Fruit fly (Drosophila melanogaster) whole organism: ENCODE measurements around the gene CG13050.

Experiments used
- CG8478 ChIP-seq: fragments of >200 bp; optimal IDR thresholded peaks from 2 replicates; lab custom pipeline; 2018; ENCODE audit warnings: inconsistent platforms
- Dll ChIP-seq: fragments of >200 bp; optimal IDR thresholded peaks from 2 replicates; lab custom pipeline; 2017
- EcR ChIP-seq, 2 experiments: fragments of >200 bp; optimal IDR thresholded peaks; 2 replicates each; lab custom pipeline; 2017; ENCODE audit warnings: missing biosample characterization in 2 of 2, missing genetic modification characterization in 2 of 2, missing genetic modification reagents in 2 of 2
- pan ChIP-seq: fragments of >200 bp; optimal IDR thresholded peaks from 2 replicates; lab custom pipeline; 2017
- psq ChIP-seq: fragments of >200 bp; optimal IDR thresholded peaks from 2 replicates; lab custom pipeline; 2017
- usp ChIP-seq: fragments of >200 bp; optimal IDR thresholded peaks from 2 replicates; lab custom pipeline; 2017; ENCODE audit warnings: missing biosample characterization, missing genetic modification characterization, mixed read lengths

CG13050 gene

dm6 chr3L:16283821-16284220, 4.8 kb upstream of the CG13050 start, which contains the start of gene CG13048:
Gene CG13048, minus strand, starts transcription at chr3L:16283921.
- no peak for TF ChIP-seq Dll (lab: Kevin White, UChicago)
- TF ChIP-seq psq, result no peak
- TF ChIP-seq usp (GFP tag; lab: Kevin White, UChicago), result no peak
- TF ChIP-seq CG8478 (lab: Kevin White, UChicago), result no peak
- TF ChIP-seq EcR (GFP tag; optimal IDR thresholded peaks at IDR 0.05; lab: Kevin White, UChicago), result no peak
- TF ChIP-seq pan (lab: Kevin White, UChicago), result no peak

DNA sequence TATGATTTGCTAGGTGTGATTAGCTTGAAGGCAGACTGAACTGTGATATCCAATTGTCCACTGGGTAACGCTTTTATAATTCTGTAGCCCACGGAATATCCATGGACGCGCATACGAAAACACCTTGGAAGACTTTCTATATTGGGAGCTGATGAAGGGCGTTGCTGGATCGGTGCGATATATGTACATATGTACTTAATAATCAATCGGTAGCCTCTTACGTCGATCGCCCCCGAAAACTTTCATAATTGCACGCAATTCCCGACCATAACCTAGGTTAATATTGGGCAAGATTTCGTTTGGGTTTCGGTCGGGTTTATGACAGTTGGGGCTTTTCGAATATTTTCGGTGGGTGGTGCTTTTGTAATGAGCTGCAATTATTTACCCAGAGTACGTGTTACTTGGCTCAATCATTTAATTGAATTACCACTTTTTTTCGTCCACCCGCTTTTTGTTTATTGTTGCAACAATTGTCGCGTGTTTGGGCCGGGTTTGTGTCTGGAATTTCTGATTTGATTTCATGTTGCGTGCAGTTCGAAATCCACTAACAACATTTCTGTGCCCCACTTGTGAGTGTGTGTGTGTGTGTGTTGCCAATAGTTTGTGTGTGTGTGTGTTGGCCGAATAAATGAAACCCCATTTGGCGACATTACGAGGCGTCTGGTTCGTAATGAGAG, 2.9 kb upstream of the CG13050 start, which contains the start of gene CG13049:
Gene CG13049 (minus strand): TSS at position 51 of the 677 bp plus-strand sequence.
- TF ChIP-seq usp (GFP tag; lab: Kevin White, UChicago) (no peak), EcR (GFP tag; optimal IDR thresholded peaks at IDR 0.05; lab: Kevin White, UChicago) (no peak), CG8478 (lab: Kevin White, UChicago) (no peak), psq (no peak), Dll (lab: Kevin White, UChicago) (no peak)

dm6 chr3L:16279987-16280454, 950 bp upstream of the CG13050 start, which contains the start of gene CG13064:
Gene CG13064, plus strand, starts transcription at chr3L:16280404.
- TF ChIP-seq Dll (lab: Kevin White, UChicago), result no peak
- TF ChIP-seq usp (GFP tag; lab: Kevin White, UChicago), result no peak
- TF ChIP-seq EcR (GFP tag; optimal IDR thresholded peaks at IDR 0.05; lab: Kevin White, UChicago), result peak in 1 of 2 experiments; percentile 54

dm6 chr3L:16277135-16277534, 1.9 kb downstream of the CG13050 start, which contains the start of gene CG13065:
Gene CG13065, plus strand, starts transcription at chr3L:16277435.
- no peak for TF ChIP-seq CG8478 (lab: Kevin White, UChicago)
- no peak for TF ChIP-seq Dll (lab: Kevin White, UChicago)
- TF ChIP-seq pan (lab: Kevin White, UChicago), result no peak
- no peak for TF ChIP-seq EcR (GFP tag; optimal IDR thresholded peaks at IDR 0.05; lab: Kevin White, UChicago)
- no peak for TF ChIP-seq usp (GFP tag; lab: Kevin White, UChicago)
- no peak for TF ChIP-seq psq

- TF ChIP-seq Dll (lab: Kevin White, UChicago) (no peak), EcR (GFP tag; optimal IDR thresholded peaks at IDR 0.05; lab: Kevin White, UChicago) (peak in 1 of 2 experiments; percentile 71), psq (no peak)
These were observed 3.6 kb downstream of the CG13050 start for dm6 chr3L:16275391-16276017.

dm6 chr3L:16272338-16272959, 6.6 kb downstream of the CG13050 start, which contains the start of gene CG13066:
Gene CG13066, plus strand, starts transcription at chr3L:16272909.
- no peak for TF ChIP-seq usp (GFP tag; lab: Kevin White, UChicago)
- TF ChIP-seq EcR (GFP tag; optimal IDR thresholded peaks at IDR 0.05; lab: Kevin White, UChicago), result no peak
- no peak for TF ChIP-seq Dll (lab: Kevin White, UChicago)
- TF ChIP-seq CG8478 (lab: Kevin White, UChicago), result no peak
- TF ChIP-seq pan (lab: Kevin White, UChicago), result no peak
- no peak for TF ChIP-seq psq

DNA sequence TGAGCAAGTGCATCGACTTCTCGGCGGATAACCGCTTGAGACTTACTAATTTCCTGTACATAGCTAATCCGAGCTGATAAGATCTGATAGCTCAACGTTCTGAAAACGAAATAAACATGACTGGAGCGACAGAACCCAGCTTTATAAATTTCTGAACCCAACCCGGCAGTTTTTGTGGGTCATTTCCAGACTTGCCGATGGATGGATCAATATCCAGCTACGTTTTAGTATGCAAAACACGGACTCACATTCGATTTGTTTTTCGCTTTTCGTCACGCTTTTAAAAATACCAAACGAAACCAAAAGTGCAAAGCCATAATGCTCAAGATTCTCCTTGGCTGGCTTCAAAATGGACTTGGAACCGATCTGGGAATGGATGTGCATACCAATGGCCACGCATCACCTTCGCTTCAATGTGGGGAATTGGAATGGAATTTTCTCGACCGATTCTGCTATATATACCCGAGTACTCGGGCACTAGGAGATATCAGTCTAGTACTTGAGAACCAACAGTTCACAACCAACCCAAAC, 8.2 kb downstream of the CG13050 start, which contains the start of the genes CG34248 and CG13067:
Gene CG34248 (minus strand): TSS at position 101 of the 531 bp plus-strand sequence.
Gene CG13067 (plus strand): TSS at position 481 of the 531 bp plus-strand sequence.
- TF ChIP-seq Dll (lab: Kevin White, UChicago) (no peak), CG8478 (lab: Kevin White, UChicago) (no peak), psq (no peak)

dm6 chr3L:16269092-16269491, 10.0 kb downstream of the CG13050 start, which contains the start of gene CG13068:
Gene CG13068, plus strand, starts transcription at chr3L:16269392.
- TF ChIP-seq Dll (lab: Kevin White, UChicago) (no peak), psq (no peak), pan (lab: Kevin White, UChicago) (no peak), usp (GFP tag; lab: Kevin White, UChicago) (no peak), EcR (GFP tag; optimal IDR thresholded peaks at IDR 0.05; lab: Kevin White, UChicago) (no peak), CG8478 (lab: Kevin White, UChicago) (no peak)

dm6 chr3L:16268106-16268733, 10.9 kb downstream of the CG13050 start, which contains the start of gene CG4950:
Gene CG4950, minus strand, starts transcription at chr3L:16268156.
- TF ChIP-seq EcR (GFP tag; optimal IDR thresholded peaks at IDR 0.05; lab: Kevin White, UChicago) (no peak), psq (no peak), CG8478 (lab: Kevin White, UChicago) (no peak), usp (GFP tag; lab: Kevin White, UChicago) (no peak), pan (lab: Kevin White, UChicago) (no peak), Dll (lab: Kevin White, UChicago) (no peak)

dm6 chr3L:16265000-16265399, 14.1 kb downstream of the CG13050 start, which contains the start of the genes CG13051 and CG13069:
Gene CG13051, minus strand, starts transcription at chr3L:16265100.
Gene CG13069, plus strand, starts transcription at chr3L:16265385.
- no peak for TF ChIP-seq psq
- no peak for TF ChIP-seq Dll (lab: Kevin White, UChicago)
- no peak for TF ChIP-seq CG8478 (lab: Kevin White, UChicago)
- no peak for TF ChIP-seq usp (GFP tag; lab: Kevin White, UChicago)
- TF ChIP-seq pan (lab: Kevin White, UChicago), result no peak
- TF ChIP-seq EcR (GFP tag; optimal IDR thresholded peaks at IDR 0.05; lab: Kevin White, UChicago), result no peak
